Fruit fly (Drosophila melanogaster) whole organism: ENCODE measurements around the gene RpL10Ab.

Experiments
- CG8478 ChIP-seq: fragments of >200 bp; optimal IDR thresholded peaks from 2 replicates; lab custom pipeline; 2018; ENCODE audit warnings: inconsistent platforms
- Dll ChIP-seq: fragments of >200 bp; optimal IDR thresholded peaks from 2 replicates; lab custom pipeline; 2017
- EcR ChIP-seq, 2 experiments: fragments of >200 bp; optimal IDR thresholded peaks; 2 replicates each; lab custom pipeline; 2017; ENCODE audit warnings: missing biosample characterization in 2 of 2, missing genetic modification characterization in 2 of 2, missing genetic modification reagents in 2 of 2
- pan ChIP-seq: fragments of >200 bp; optimal IDR thresholded peaks from 2 replicates; lab custom pipeline; 2017
- psq ChIP-seq: fragments of >200 bp; optimal IDR thresholded peaks from 2 replicates; lab custom pipeline; 2017
- usp ChIP-seq: fragments of >200 bp; optimal IDR thresholded peaks from 2 replicates; lab custom pipeline; 2017; ENCODE audit warnings: missing biosample characterization, missing genetic modification characterization, mixed read lengths

Gene RpL10Ab

dm6 chr3L:11822446-11823334 is at the start of gene RpL10Ab:
TSS of gene RpL10Ab (plus strand) at chr3L:11822851.
- no peak for TF ChIP-seq pan (lab: Kevin White, UChicago)
- TF ChIP-seq psq (lab: Kevin White, UChicago) = no peak
- TF ChIP-seq CG8478 (lab: Kevin White, UChicago) = no peak
- no peak for TF ChIP-seq EcR (GFP tag; optimal IDR thresholded peaks at IDR 0.05; lab: Kevin White, UChicago)
- TF ChIP-seq Dll (lab: Kevin White, UChicago) = no peak
- no peak for TF ChIP-seq usp (GFP tag; lab: Kevin White, UChicago)

- TF ChIP-seq psq (lab: Kevin White, UChicago) (no peak), usp (GFP tag; lab: Kevin White, UChicago) (no peak), Dll (lab: Kevin White, UChicago) (no peak), CG8478 (lab: Kevin White, UChicago) (no peak), EcR (GFP tag; optimal IDR thresholded peaks at IDR 0.05; lab: Kevin White, UChicago) (no peak), pan (lab: Kevin White, UChicago) (no peak)
Measured at dm6 chr3L:11773796-11774195, 48.9 kb upstream of the RpL10Ab start.

dm6 chr3L:11774401-11774800 is 48.2 kb upstream of the RpL10Ab start, which contains the start of gene Tim13:
TSS of gene Tim13 (minus strand) at chr3L:11774501.
- no peak for TF ChIP-seq pan (lab: Kevin White, UChicago)
- TF ChIP-seq usp (GFP tag; lab: Kevin White, UChicago) = no peak
- no peak for TF ChIP-seq EcR (GFP tag; optimal IDR thresholded peaks at IDR 0.05; lab: Kevin White, UChicago)
- no peak for TF ChIP-seq psq (lab: Kevin White, UChicago)
- TF ChIP-seq CG8478 (lab: Kevin White, UChicago) = no peak
- no peak for TF ChIP-seq Dll (lab: Kevin White, UChicago)

dm6 chr3L:11776731-11777130 is 45.9 kb upstream of the RpL10Ab start, which contains the start of gene CG14131:
TSS of gene CG14131 (plus strand) at chr3L:11777073.
- no peak for TF ChIP-seq psq (lab: Kevin White, UChicago)
- TF ChIP-seq Dll (lab: Kevin White, UChicago) = no peak
- TF ChIP-seq pan (lab: Kevin White, UChicago) = no peak
- TF ChIP-seq CG8478 (lab: Kevin White, UChicago) = no peak
- TF ChIP-seq EcR (GFP tag; optimal IDR thresholded peaks at IDR 0.05; lab: Kevin White, UChicago) = no peak
- TF ChIP-seq usp (GFP tag; lab: Kevin White, UChicago) = no peak

dm6 chr3L:11777348-11777958 is 45.2 kb upstream of the RpL10Ab start:
- no peak for TF ChIP-seq pan (lab: Kevin White, UChicago)
- no peak for TF ChIP-seq psq (lab: Kevin White, UChicago)
- TF ChIP-seq EcR (GFP tag; optimal IDR thresholded peaks at IDR 0.05; lab: Kevin White, UChicago) = no peak
- no peak for TF ChIP-seq usp (GFP tag; lab: Kevin White, UChicago)

- TF ChIP-seq EcR (GFP tag; optimal IDR thresholded peaks at IDR 0.05; lab: Kevin White, UChicago) (no peak), CG8478 (lab: Kevin White, UChicago) (no peak), pan (lab: Kevin White, UChicago) (no peak), psq (lab: Kevin White, UChicago) (no peak), Dll (lab: Kevin White, UChicago) (no peak), usp (GFP tag; lab: Kevin White, UChicago) (no peak)
Measured at dm6 chr3L:11785291-11785690, 37.4 kb upstream of the RpL10Ab start.

- TF ChIP-seq EcR (GFP tag; optimal IDR thresholded peaks at IDR 0.05; lab: Kevin White, UChicago) = no peak
- no peak for TF ChIP-seq usp (GFP tag; lab: Kevin White, UChicago)
- TF ChIP-seq Dll (lab: Kevin White, UChicago) = no peak
- no peak for TF ChIP-seq pan (lab: Kevin White, UChicago)
- TF ChIP-seq psq (lab: Kevin White, UChicago) = no peak
- TF ChIP-seq CG8478 (lab: Kevin White, UChicago) = no peak
Measured at dm6 chr3L:11788195-11788594, 34.5 kb upstream of the RpL10Ab start.

- no peak for TF ChIP-seq usp (GFP tag; lab: Kevin White, UChicago)
- TF ChIP-seq psq (lab: Kevin White, UChicago) = peak; percentile 16
Measured at dm6 chr3L:11788936-11789352, 33.7 kb upstream of the RpL10Ab start.

dm6 chr3L:11789773-11790172 is 32.9 kb upstream of the RpL10Ab start, which contains the start of gene Pi3K68D:
TSS of gene Pi3K68D (minus strand) at chr3L:11790013.
- no peak for TF ChIP-seq CG8478 (lab: Kevin White, UChicago)
- peak; percentile 8 for TF ChIP-seq psq (lab: Kevin White, UChicago)

- no peak for TF ChIP-seq Dll (lab: Kevin White, UChicago)
Measured at dm6 chr3L:11793233-11793800, 29.3 kb upstream of the RpL10Ab start, which contains the start of the genes twy and CG10907. TSS of gene twy (minus strand) at chr3L:11793283. TSS of gene CG10907 (plus strand) at chr3L:11793514.

dm6 chr3L:11795440-11795983 is 27.1 kb upstream of the RpL10Ab start, which contains the start of gene Klp68D:
TSS of gene Klp68D (plus strand) at chr3L:11795614.
- no peak for TF ChIP-seq pan (lab: Kevin White, UChicago)
